Fruit fly (Drosophila melanogaster): ENCODE data around the gene CG42369.

The CG42369 gene

DNA sequence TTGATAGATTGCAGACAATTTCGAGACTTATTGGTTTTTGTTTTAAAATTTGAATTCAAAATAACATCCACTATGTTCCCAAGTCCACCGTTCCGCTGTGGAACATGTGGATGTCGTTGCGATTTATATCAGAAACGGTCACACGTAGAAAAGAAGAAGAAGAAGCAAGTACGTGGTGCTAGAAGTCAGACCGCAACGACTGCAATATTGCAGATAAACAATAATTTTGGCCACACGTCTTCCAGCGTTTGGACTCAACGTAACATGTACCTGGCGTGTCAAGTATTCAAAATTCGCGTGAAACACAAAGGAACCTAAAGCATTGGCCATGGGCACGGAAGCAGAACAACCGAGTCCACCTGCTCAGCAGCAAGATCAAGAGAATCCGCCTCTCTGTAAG lies 27.1 kb upstream of the CG42369 start, which contains the start of gene Fic (continued):
- TF ChIP-seq CG16813 (GFP tag; IDR thresholded peaks at IDR 0.05; ENCODE audit: partially characterized antibody) (no peak), esg (GFP tag; conservative IDR thresholded peaks at IDR 0.05) (no peak), E2f1 (GFP tag; IDR thresholded peaks at IDR 0.05) (no peak), knrl (GFP tag; IDR thresholded peaks at IDR 0.05; ENCODE audit: partially characterized antibody) (0 out of 3 replicates have a peak, but pooled peaks have one; percentile 12), Rx (GFP tag; IDR thresholded peaks at IDR 0.05) (no peak), caup (GFP tag; optimal IDR thresholded peaks at IDR 0.05; ENCODE audit: severe bottlenecking) (no peak), CG10979 (tag; optimal IDR thresholded peaks at IDR 0.05) (no peak), GATAe (GFP tag; conservative IDR thresholded peaks at IDR 0.05) (no peak), sens-2 (GFP tag; IDR thresholded peaks at IDR 0.05) (no peak), Stat92E (GFP tag; optimal IDR thresholded peaks at IDR 0.05) (no peak), sug (tag; optimal IDR thresholded peaks at IDR 0.05) (no peak), pb (GFP tag; optimal IDR thresholded peaks at IDR 0.05) (no peak), phol (tag; optimal IDR thresholded peaks at IDR 0.05) (no peak), tll (GFP tag; optimal IDR thresholded peaks at IDR 0.05) (peak in 1 of 2 experiments; percentile 75), CG17385 (GFP tag; optimal IDR thresholded peaks at IDR 0.05) (peak; percentile 97), CG11093 (GFP tag; IDR thresholded peaks at IDR 0.05) (no peak), CG12071 (GFP tag; optimal IDR thresholded peaks at IDR 0.05) (no peak), pho (GFP tag; optimal IDR thresholded peaks at IDR 0.05) (no peak), salm (tag; optimal IDR thresholded peaks at IDR 0.05) (no peak), CG9437 (GFP tag; optimal IDR thresholded peaks at IDR 0.05) (peak; percentile 25), tin (GFP tag; optimal IDR thresholded peaks at IDR 0.05) (no peak), Nf-YC (tag; optimal IDR thresholded peaks at IDR 0.05) (no peak), CG7786 (GFP tag; optimal IDR thresholded peaks at IDR 0.05) (no peak), CG10565 (GFP tag; optimal IDR thresholded peaks at IDR 0.05) (no peak), hth (optimal IDR thresholded peaks at IDR 0.05) (no peak), Atf3 (GFP tag; optimal IDR thresholded peaks at IDR 0.05) (no peak), CG12769 (tag; optimal IDR thresholded peaks at IDR 0.05) (no peak), shn (GFP tag; optimal IDR thresholded peaks at IDR 0.05) (no peak), slp2 (GFP tag; optimal IDR thresholded peaks at IDR 0.05) (no peak), Atf-2 (GFP tag; optimal IDR thresholded peaks at IDR 0.05) (no peak), tap (tag; optimal IDR thresholded peaks at IDR 0.05) (no peak), CG2875 (GFP tag; optimal IDR thresholded peaks at IDR 0.05) (no peak), CG30431 (GFP tag; optimal IDR thresholded peaks at IDR 0.05) (no peak), CG2116 (GFP tag; optimal IDR thresholded peaks at IDR 0.05) (no peak), CG1602 (GFP tag; optimal IDR thresholded peaks at IDR 0.05) (no peak), CG3726 (GFP tag; IDR thresholded peaks at IDR 0.05) (no peak), fd3F (GFP tag; optimal IDR thresholded peaks at IDR 0.05) (no peak), seq (GFP tag; IDR thresholded peaks at IDR 0.05) (no peak), gfzf (GFP tag; optimal IDR thresholded peaks at IDR 0.05) (peak; percentile 55), CG13287 (GFP tag; IDR thresholded peaks at IDR 0.05; ENCODE audit: partially characterized antibody) (peak; percentile 58; the same call in 1 of the 2 replicates), CG5180 (GFP tag; optimal IDR thresholded peaks at IDR 0.05) (peak; percentile 37), her (GFP tag; optimal IDR thresholded peaks at IDR 0.05) (no peak), tna (GFP tag; IDR thresholded peaks at IDR 0.05; ENCODE audit: partially characterized antibody) (peak; percentile 28; the same call in 1 of the 2 replicates), CG8944 (GFP tag; optimal IDR thresholded peaks at IDR 0.05) (no peak), Poxn (GFP tag; IDR thresholded peaks at IDR 0.05) (no peak), Atf6 (GFP tag; IDR thresholded peaks at IDR 0.05) (0 out of 2 replicates have a peak, but pooled peaks have one; percentile 18), CG34422 (GFP tag; IDR thresholded peaks at IDR 0.05) (peak; percentile 22; the same call in 1 of the 3 replicates), br (optimal IDR thresholded peaks at IDR 0.05) (no peak), chinmo (GFP tag; IDR thresholded peaks at IDR 0.05; ENCODE audit: partially characterized antibody) (peak; percentile 69; the same call in 2 of the 4 replicates), CG12659 (GFP tag; optimal IDR thresholded peaks at IDR 0.05) (peak; percentile 4), HLHmδ (GFP tag; optimal IDR thresholded peaks at IDR 0.05) (no peak)

Measured in whole organism, embryonic.